Fruit fly (Drosophila melanogaster): ENCODE data around the gene CG31668.
A peak's percentile ranks its signal among the peaks of the same experiment; 100 is the strongest.

Gene CG31668

DNA sequence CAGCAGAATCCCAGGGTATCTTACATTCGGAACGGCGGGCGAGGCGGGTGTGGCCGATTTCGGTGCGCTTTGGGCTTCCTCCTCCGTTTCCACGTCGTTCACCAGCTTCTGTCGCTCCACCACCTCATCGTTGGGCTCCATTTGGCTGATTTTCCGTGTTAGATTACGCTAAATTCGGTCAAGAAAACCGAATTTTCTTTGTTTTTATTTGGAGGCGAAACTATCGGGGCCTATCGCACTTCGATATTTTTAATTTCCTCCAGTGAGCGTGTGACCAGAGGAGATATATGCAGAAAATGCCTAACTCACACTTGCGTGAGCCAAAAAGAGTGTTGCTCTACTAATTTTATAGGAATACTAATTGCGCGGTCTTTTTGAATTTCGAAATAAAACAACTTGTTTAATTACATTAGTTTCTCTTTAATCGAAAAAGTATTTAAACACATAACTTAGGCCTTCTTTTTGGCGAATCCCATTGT, 13.8 kb downstream of the CG31668 start, which contains the start of gene CG10874 (continued):
- TF ChIP-seq Gsc (GFP tag; IDR thresholded peaks at IDR 0.05), result no peak
- no peak for TF ChIP-seq danr (GFP tag; IDR thresholded peaks at IDR 0.05)
- no peak for TF ChIP-seq pho (GFP tag; optimal IDR thresholded peaks at IDR 0.05)
- no peak for TF ChIP-seq Hr51 (GFP tag; optimal IDR thresholded peaks at IDR 0.05)
- no peak for TF ChIP-seq CG9215 (GFP tag; IDR thresholded peaks at IDR 0.05)
- TF ChIP-seq CG11093 (GFP tag; IDR thresholded peaks at IDR 0.05), result no peak
- TF ChIP-seq CG3163 (GFP tag; optimal IDR thresholded peaks at IDR 0.05), result no peak
- TF ChIP-seq CG5953 (GFP tag; IDR thresholded peaks at IDR 0.05), result no peak
- TF ChIP-seq bab2 (GFP tag; optimal IDR thresholded peaks at IDR 0.05), result no peak
- TF ChIP-seq CG17829 (tag; optimal IDR thresholded peaks at IDR 0.05), result peak; percentile 36
- TF ChIP-seq CG2678 (tag; optimal IDR thresholded peaks at IDR 0.05), result no peak
- peak; percentile 40 for TF ChIP-seq zen (tag; optimal IDR thresholded peaks at IDR 0.05)
- TF ChIP-seq CG7963 (GFP tag; IDR thresholded peaks at IDR 0.05; ENCODE audit: partially characterized antibody), result no peak
- TF ChIP-seq CG6791 (GFP tag; IDR thresholded peaks at IDR 0.05; ENCODE audit: partially characterized antibody), result no peak
- no peak for TF ChIP-seq tll (GFP tag; optimal IDR thresholded peaks at IDR 0.05)
- no peak for TF ChIP-seq CG4424 (GFP tag; optimal IDR thresholded peaks at IDR 0.05)
- no peak for TF ChIP-seq sr (GFP tag; IDR thresholded peaks at IDR 0.05)
- no peak for TF ChIP-seq CG18011 (GFP tag; optimal IDR thresholded peaks at IDR 0.05)
- TF ChIP-seq Hr78 (GFP tag; optimal IDR thresholded peaks at IDR 0.05), result no peak
- TF ChIP-seq CG43689 (GFP tag; IDR thresholded peaks at IDR 0.05), result no peak
- no peak for TF ChIP-seq sisA (GFP tag; IDR thresholded peaks at IDR 0.05)
- no peak for TF ChIP-seq CG9817 (tag; optimal IDR thresholded peaks at IDR 0.05)
- no peak for TF ChIP-seq mirr (GFP tag; optimal IDR thresholded peaks at IDR 0.05)
- TF ChIP-seq CG6765 (GFP tag; optimal IDR thresholded peaks at IDR 0.05), result no peak
- no peak for TF ChIP-seq Dbx (GFP tag; IDR thresholded peaks at IDR 0.05)
- no peak for TF ChIP-seq HLH3B (GFP tag; IDR thresholded peaks at IDR 0.05)
- peak; percentile 35 for TF ChIP-seq sug (tag; optimal IDR thresholded peaks at IDR 0.05)
- TF ChIP-seq br (optimal IDR thresholded peaks at IDR 0.05), result no peak
- no peak for TF ChIP-seq scrt (GFP tag; optimal IDR thresholded peaks at IDR 0.05)
- TF ChIP-seq Side (GFP tag; optimal IDR thresholded peaks at IDR 0.05), result no peak
- peak; percentile 56 for TF ChIP-seq stwl (tag; optimal IDR thresholded peaks at IDR 0.05)
- TF ChIP-seq CG1233 (GFP tag; optimal IDR thresholded peaks at IDR 0.05), result no peak
- no peak for TF ChIP-seq Mes4 (GFP tag; optimal IDR thresholded peaks at IDR 0.05)
- TF ChIP-seq Usf (GFP tag; optimal IDR thresholded peaks at IDR 0.05), result no peak
- TF ChIP-seq Atf-2 (GFP tag; optimal IDR thresholded peaks at IDR 0.05), result no peak
- TF ChIP-seq CG6813 (GFP tag; optimal IDR thresholded peaks at IDR 0.05), result no peak
- no peak for TF ChIP-seq Aef1 (GFP tag; IDR thresholded peaks at IDR 0.05)
- TF ChIP-seq tio (GFP tag; optimal IDR thresholded peaks at IDR 0.05), result no peak
- no peak for TF ChIP-seq org-1 (GFP tag; optimal IDR thresholded peaks at IDR 0.05)
- TF ChIP-seq CG9932 (GFP tag; IDR thresholded peaks at IDR 0.05), result no peak
- TF ChIP-seq CG32532 (GFP tag; IDR thresholded peaks at IDR 0.05), result no peak
- no peak for TF ChIP-seq Six4 (GFP tag; optimal IDR thresholded peaks at IDR 0.05)
- no peak for TF ChIP-seq Dfd (GFP tag; optimal IDR thresholded peaks at IDR 0.05)
- no peak for TF ChIP-seq CG15011 (GFP tag; optimal IDR thresholded peaks at IDR 0.05)
- TF ChIP-seq CG11247 (GFP tag; IDR thresholded peaks at IDR 0.05), result no peak
- no peak for TF ChIP-seq dmrt99B (tag; optimal IDR thresholded peaks at IDR 0.05)
- no peak for TF ChIP-seq Pdp1 (GFP tag; optimal IDR thresholded peaks at IDR 0.05)
- TF ChIP-seq CG30431 (GFP tag; optimal IDR thresholded peaks at IDR 0.05), result no peak
- TF ChIP-seq CG16779 (GFP tag; IDR thresholded peaks at IDR 0.05), result no peak
- TF ChIP-seq ems (GFP tag; optimal IDR thresholded peaks at IDR 0.05), result no peak
- no peak for TF ChIP-seq Doc2 (GFP tag; IDR thresholded peaks at IDR 0.05)
